Worm (Caenorhabditis elegans) whole organism, L3 larva: ENCODE measurements around the gene htz-1.
A peak's percentile ranks its signal among the peaks of the same experiment; 100 is the strongest.

Experiments
- R02D3.7 ChIP-seq: fragments of 150-350 bp; optimal IDR thresholded peaks from 2 replicates; lab custom pipeline; 2014; ENCODE audit warnings: missing biosample characterization, missing genetic modification characterization
- ZK546.5 ChIP-seq: sonication (generic microtip); optimal IDR thresholded peaks from 2 replicates; lab custom pipeline; 2017; ENCODE audit warnings: missing biosample characterization, missing genetic modification characterization
- ama-1 ChIP-seq: fragments of 150-350 bp; optimal IDR thresholded peaks from 2 replicates; lab custom pipeline; 2018
- ceh-16 ChIP-seq: sonication (generic microtip); optimal IDR thresholded peaks from 2 replicates; lab custom pipeline; 2017; ENCODE audit warnings: missing biosample characterization, missing genetic modification characterization
- ceh-28 ChIP-seq: fragments of 150-350 bp; optimal IDR thresholded peaks from 2 replicates; lab custom pipeline; 2014; ENCODE audit warnings: missing biosample characterization, missing genetic modification reagents, missing genetic modification characterization
- daf-12 ChIP-seq: fragments of 150-350 bp; optimal IDR thresholded peaks from 2 replicates; lab custom pipeline; 2014; ENCODE audit warnings: missing biosample characterization, missing genetic modification reagents, missing genetic modification characterization
- egl-27 ChIP-seq: sonication (generic microtip); optimal IDR thresholded peaks from 4 replicates; lab custom pipeline; 2017; ENCODE audit warnings: missing biosample characterization, missing genetic modification reagents, missing genetic modification characterization
- egl-5 ChIP-seq: fragments of 150-350 bp; optimal IDR thresholded peaks from 2 replicates; lab custom pipeline; 2017; ENCODE audit warnings: missing biosample characterization, missing genetic modification reagents, missing genetic modification characterization, inconsistent platforms
- elt-1 ChIP-seq: fragments of 150-350 bp; optimal IDR thresholded peaks from 2 replicates; lab custom pipeline; 2014; ENCODE audit warnings: missing biosample characterization, missing genetic modification characterization
- elt-3 ChIP-seq, 3 experiments: fragments of 150-350 bp in 1 of 3; sonication (generic microtip) in 2 of 3; optimal IDR thresholded peaks; 2 replicates in 2 of 3; 4 replicates in 1 of 3; lab custom pipeline; 2014 to 2017; ENCODE audit warnings: missing biosample characterization in 3 of 3, missing genetic modification characterization in 3 of 3
- fkh-10 ChIP-seq: sonication (generic microtip); optimal IDR thresholded peaks from 2 replicates; lab custom pipeline; 2017; ENCODE audit warnings: missing biosample characterization, missing genetic modification reagents, missing genetic modification characterization
- fkh-2 ChIP-seq: fragments of 150-350 bp; optimal IDR thresholded peaks from 2 replicates; lab custom pipeline; 2014; ENCODE audit warnings: missing biosample characterization, missing genetic modification reagents, missing genetic modification characterization
- hmg-11 ChIP-seq: sonication (generic microtip); optimal IDR thresholded peaks from 2 replicates; lab custom pipeline; 2016; ENCODE audit warnings: missing genetic modification characterization, missing compliant biosample characterization
- lin-15B ChIP-seq: fragments of 150-350 bp; optimal IDR thresholded peaks from 2 replicates; lab custom pipeline; 2014; ENCODE audit warnings: missing biosample characterization, missing genetic modification characterization
- lin-39 ChIP-seq: fragments of 150-350 bp; optimal IDR thresholded peaks from 2 replicates; lab custom pipeline; 2018; ENCODE audit warnings: missing biosample characterization, missing genetic modification reagents, missing genetic modification characterization
- mml-1 ChIP-seq: fragments of 150-350 bp; sonication (generic microtip); optimal IDR thresholded peaks from 3 replicates; lab custom pipeline; 2014; ENCODE audit warnings: missing biosample characterization, missing genetic modification characterization
- nfya-1 ChIP-seq: sonication (generic microtip); optimal IDR thresholded peaks from 2 replicates; lab custom pipeline; 2017; ENCODE audit warnings: missing genetic modification characterization, mild to moderate bottlenecking, missing compliant biosample characterization, antibody characterized with exemption, moderate library complexity; ENCODE audit not compliant: insufficient read depth
- nhr-11 ChIP-seq: fragments of 150-350 bp; optimal IDR thresholded peaks from 2 replicates; lab custom pipeline; 2014; ENCODE audit warnings: missing biosample characterization, missing genetic modification characterization
- nhr-12 ChIP-seq: fragments of 150-350 bp; optimal IDR thresholded peaks from 2 replicates; lab custom pipeline; 2014; ENCODE audit warnings: missing biosample characterization, missing genetic modification characterization
- nhr-23 ChIP-seq: fragments of 150-350 bp; optimal IDR thresholded peaks from 2 replicates; lab custom pipeline; 2014; ENCODE audit warnings: missing biosample characterization, missing genetic modification reagents, missing genetic modification characterization
- nhr-237 ChIP-seq: fragments of 150-350 bp; optimal IDR thresholded peaks from 2 replicates; lab custom pipeline; 2014; ENCODE audit warnings: missing biosample characterization, missing genetic modification characterization
- nhr-25 ChIP-seq: sonication (generic microtip); optimal IDR thresholded peaks from 2 replicates; lab custom pipeline; 2017; ENCODE audit warnings: missing biosample characterization, missing genetic modification characterization
- nhr-43 ChIP-seq: sonication (generic microtip); optimal IDR thresholded peaks from 2 replicates; lab custom pipeline; 2016; ENCODE audit warnings: mild to moderate bottlenecking, missing genetic modification characterization, missing compliant biosample characterization; ENCODE audit not compliant: poor library complexity, severe bottlenecking
- nhr-67 ChIP-seq: fragments of 150-350 bp; optimal IDR thresholded peaks from 2 replicates; lab custom pipeline; 2014; ENCODE audit warnings: missing biosample characterization, missing genetic modification characterization
- nhr-77 ChIP-seq: fragments of 150-350 bp; optimal IDR thresholded peaks from 2 replicates; lab custom pipeline; 2014; ENCODE audit warnings: missing biosample characterization, missing genetic modification characterization
- pha-4 ChIP-seq: fragments of 150-350 bp; optimal IDR thresholded peaks from 2 replicates; lab custom pipeline; 2014; ENCODE audit warnings: missing biosample characterization, missing genetic modification reagents, missing genetic modification characterization
- pqm-1 ChIP-seq: fragments of 150-350 bp; optimal IDR thresholded peaks from 2 replicates; lab custom pipeline; 2017; ENCODE audit warnings: missing biosample characterization, missing genetic modification characterization, inconsistent platforms
- sea-2 ChIP-seq: fragments of 150-350 bp; sonication (generic microtip); optimal IDR thresholded peaks from 4 replicates; lab custom pipeline; 2014; ENCODE audit warnings: missing biosample characterization, missing genetic modification reagents, missing genetic modification characterization
- skn-1 ChIP-seq: fragments of 150-350 bp; optimal IDR thresholded peaks from 2 replicates; lab custom pipeline; 2014; ENCODE audit warnings: missing biosample characterization, missing genetic modification characterization
- snpc-4 ChIP-seq: fragments of 150-350 bp; optimal IDR thresholded peaks from 2 replicates; lab custom pipeline; 2014; ENCODE audit warnings: missing biosample characterization, missing genetic modification characterization
- tbx-2 ChIP-seq: sonication (generic microtip); optimal IDR thresholded peaks from 2 replicates; lab custom pipeline; 2016; ENCODE audit warnings: mild to moderate bottlenecking, missing genetic modification characterization, missing compliant biosample characterization
- unc-62 ChIP-seq: fragments of 150-350 bp; sonication (generic microtip); optimal IDR thresholded peaks from 4 replicates; lab custom pipeline; 2014; ENCODE audit warnings: missing biosample characterization, missing genetic modification reagents, missing genetic modification characterization
- ztf-11 ChIP-seq: fragments of 150-350 bp; optimal IDR thresholded peaks from 2 replicates; lab custom pipeline; 2014; ENCODE audit warnings: missing biosample characterization, missing genetic modification characterization
- ztf-4 ChIP-seq: fragments of 150-350 bp; optimal IDR thresholded peaks from 2 replicates; lab custom pipeline; 2014; ENCODE audit warnings: missing biosample characterization, missing genetic modification characterization

htz-1 gene

ce11 chrIV:4434441-4435084 is 11.5 kb upstream of the htz-1 start, which contains the start of the genes R08C7.8 and R08C7.4:
R08C7.8 (minus strand) TSS chrIV:4434541.
R08C7.4 (plus strand) TSS chrIV:4435034.
- TF ChIP-seq skn-1 (tag; lab: Kevin White, UChicago) (no peak), lin-39 (no peak), ama-1 (lab: Kevin White, UChicago) (no peak), nhr-12 (tag; lab: Kevin White, UChicago) (no peak)

ce11 chrIV:4437825-4438224 is 8.2 kb upstream of the htz-1 start:
- TF ChIP-seq elt-1 (tag; lab: Kevin White, UChicago) (peak; percentile 81), nhr-23 (tag; lab: Kevin White, UChicago) (peak; percentile 20), hmg-11 (tag; lab: Kevin White, UChicago) (no peak), fkh-10 (no peak)

ce11 chrIV:4439190-4439589 is 6.8 kb upstream of the htz-1 start, which contains the start of gene fbxb-74:
fbxb-74 (minus strand) TSS chrIV:4439290.
- TF ChIP-seq ztf-11 (tag; lab: Kevin White, UChicago) (no peak), mml-1 (no peak), skn-1 (tag; lab: Kevin White, UChicago) (no peak)
- TF ChIP-seq, all 47 proteins: peak for 0

DNA sequence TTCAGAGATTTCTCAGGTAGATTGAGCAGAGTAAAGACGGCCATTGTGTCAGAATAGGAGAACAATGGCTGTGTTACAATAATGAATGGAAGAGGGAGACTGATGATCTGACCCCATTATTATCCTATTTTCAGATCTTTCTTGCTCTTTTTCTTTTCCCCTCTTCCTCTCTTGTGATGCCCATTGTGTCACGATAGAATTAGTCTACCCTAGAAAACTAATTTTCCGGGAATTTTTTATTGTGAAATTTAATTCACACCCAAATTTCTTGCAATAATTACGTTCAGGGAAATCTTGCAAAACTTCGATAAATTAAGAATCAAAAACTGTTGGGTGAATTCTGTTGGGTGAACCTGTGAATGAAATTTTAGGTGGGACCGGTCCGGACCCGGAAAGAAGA is 4.9 kb upstream of the htz-1 start, which contains the start of gene fbxb-75:
fbxb-75 (minus strand) TSS at position 101 of the 400 bp plus-strand sequence.
- TF ChIP-seq fkh-2 (tag; lab: Kevin White, UChicago) (no peak), elt-1 (tag; lab: Kevin White, UChicago) (no peak), ZK546.5 (tag; lab: Kevin White, UChicago) (no peak), hmg-11 (tag; lab: Kevin White, UChicago) (no peak), nhr-237 (tag; lab: Kevin White, UChicago) (no peak), daf-12 (tag; lab: Kevin White, UChicago) (no peak), nhr-77 (tag; lab: Kevin White, UChicago) (no peak), nhr-12 (tag; lab: Kevin White, UChicago) (no peak), ceh-28 (tag; lab: Kevin White, UChicago) (no peak), snpc-4 (tag; lab: Kevin White, UChicago) (no peak), elt-3 (tag; optimal IDR thresholded peaks at IDR 0.05; lab: Kevin White, UChicago) (no peak), egl-27 (tag; lab: Kevin White, UChicago) (no peak), ztf-11 (tag; lab: Kevin White, UChicago) (no peak), ztf-4 (no peak), nfya-1 (tag; lab: Kevin White, UChicago) (no peak), nhr-43 (no peak)

ce11 chrIV:4446884-4447283 is 868 bp downstream of the htz-1 start:
- no peak for TF ChIP-seq nhr-67 (tag; lab: Kevin White, UChicago)
- TF ChIP-seq nhr-43 = no peak
- no peak for TF ChIP-seq lin-15B (tag; lab: Kevin White, UChicago)
- TF ChIP-seq egl-5 = no peak
- TF ChIP-seq ceh-28 (tag; lab: Kevin White, UChicago) = peak; percentile 84
- peak; percentile 59 for TF ChIP-seq nfya-1 (tag; lab: Kevin White, UChicago)
- TF ChIP-seq ZK546.5 (tag; lab: Kevin White, UChicago) = peak; percentile 1
- no peak for TF ChIP-seq ceh-16 (tag; lab: Kevin White, UChicago)
- no peak for TF ChIP-seq fkh-10
- TF ChIP-seq nhr-11 = no peak
- TF ChIP-seq fkh-2 (tag; lab: Kevin White, UChicago) = no peak
- TF ChIP-seq nhr-25 = peak; percentile 50
- no peak for TF ChIP-seq daf-12 (tag; lab: Kevin White, UChicago)
- TF ChIP-seq pqm-1 (tag; lab: Kevin White, UChicago) = peak; percentile 20
- TF ChIP-seq unc-62 (GFP tag; lab: Kevin White, UChicago) = no peak
- TF ChIP-seq pha-4 (tag; lab: Kevin White, UChicago) = peak; percentile 65
- TF ChIP-seq sea-2 (GFP tag; lab: Kevin White, UChicago) = no peak
- no peak for TF ChIP-seq tbx-2
- TF ChIP-seq lin-39 = no peak
- TF ChIP-seq ama-1 (lab: Kevin White, UChicago) = peak; percentile 83
- TF ChIP-seq elt-3 (tag; optimal IDR thresholded peaks at IDR 0.05; lab: Kevin White, UChicago) = no peak
- TF ChIP-seq R02D3.7 (tag; lab: Kevin White, UChicago) = peak; percentile 42
- no peak for TF ChIP-seq mml-1
- TF ChIP-seq nhr-23 (tag; lab: Kevin White, UChicago) = peak; percentile 43
- TF ChIP-seq egl-27 (tag; lab: Kevin White, UChicago) = no peak
- no peak for TF ChIP-seq nhr-77 (tag; lab: Kevin White, UChicago)
